Worm (Caenorhabditis elegans): Measurements from ENCODE around the gene C24H10.3.

DNA sequence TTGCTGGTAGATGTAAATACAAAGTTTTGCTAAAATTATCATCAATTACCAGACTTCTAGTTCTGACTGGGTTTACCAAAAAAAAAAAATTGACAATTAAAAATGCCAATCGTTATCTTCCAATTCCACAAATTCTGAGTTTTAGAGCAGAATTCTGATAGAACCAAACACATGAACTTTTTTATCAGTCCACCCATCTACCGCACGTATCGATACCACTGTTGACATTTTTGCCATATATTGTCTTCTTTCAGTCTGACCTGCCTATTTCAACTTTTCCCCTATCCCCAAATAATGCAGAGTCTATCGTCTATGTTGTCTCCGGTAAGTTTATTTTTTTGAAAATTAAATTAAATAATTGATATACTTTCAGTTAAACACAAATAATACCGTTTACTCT is 47.0 kb upstream of the C24H10.3 start, which contains the start of gene ZC449.7:
- TF ChIP-seq ama-1 (optimal IDR thresholded peaks at IDR 0.05) (no peak), egl-43 (GFP tag; IDR thresholded peaks at IDR 0.05) (no peak)
